Worm (Caenorhabditis elegans): ENCODE results near the gene C05C8.8.

- TF ChIP-seq sea-2 (GFP tag; IDR thresholded peaks at IDR 0.05) (no peak), gei-17 (GFP tag; optimal IDR thresholded peaks at IDR 0.05) (no peak), unc-62 (GFP tag; optimal IDR thresholded peaks at IDR 0.05) (no peak)
Measured at ce11 chrV:7248227-7248953, 6.6 kb downstream of the C05C8.8 start.

Data from whole organism, young adult.